Worm (Caenorhabditis elegans): ENCODE measurements around the gene C49F5.5.

ce11 chrX:11994484-11994883 lies 8.5 kb downstream of the C49F5.5 start, which contains the start of gene C49F5.7:
- TF ChIP-seq fos-1 (tag; optimal IDR thresholded peaks at IDR 0.05) (no peak), ztf-11 (tag; optimal IDR thresholded peaks at IDR 0.05) (no peak)

Measured in whole organism, L2 larva.